Fruit fly (Drosophila melanogaster): ENCODE measurements around the gene Mtp.

Gene Mtp

DNA sequence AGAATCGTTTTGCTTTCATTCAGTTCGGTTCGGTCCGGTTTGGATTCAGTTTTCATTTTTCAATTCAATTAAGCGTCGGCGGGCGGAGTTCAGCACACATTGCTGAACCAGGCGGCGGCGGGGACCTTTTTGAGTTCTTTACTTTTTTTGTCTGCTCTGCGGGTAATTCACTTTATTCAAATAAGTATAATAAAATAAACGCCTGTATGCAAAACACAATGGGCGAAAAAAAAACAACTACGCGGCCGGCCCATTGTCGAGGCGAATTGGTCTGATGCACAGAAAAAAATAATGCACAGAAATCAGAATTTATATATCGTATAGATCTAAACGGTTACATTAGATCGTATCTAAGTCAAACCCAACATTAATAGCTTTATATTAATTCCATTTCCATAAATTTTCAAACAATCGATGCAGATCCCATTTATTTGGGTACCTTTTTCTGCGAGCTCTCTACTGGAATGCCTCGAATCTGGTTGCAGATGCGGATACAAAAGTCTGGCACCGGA is 9.8 kb downstream of the Mtp start (continued):
- peak; percentile 20 for TF ChIP-seq CG9139 (GFP tag; optimal IDR thresholded peaks at IDR 0.05)
- TF ChIP-seq ss (GFP tag; optimal IDR thresholded peaks at IDR 0.05), result peak; percentile 43 to 77
- peak; percentile 42 for TF ChIP-seq CG32006 (GFP tag; optimal IDR thresholded peaks at IDR 0.05)
- peak; percentile 77 for TF ChIP-seq Eip75B (GFP tag; optimal IDR thresholded peaks at IDR 0.05)
- peak; percentile 58 for TF ChIP-seq achi (GFP tag; optimal IDR thresholded peaks at IDR 0.05)
- TF ChIP-seq eg (GFP tag; IDR thresholded peaks at IDR 0.05), result peak; percentile 64; the same call in 2 of the 3 replicates
- TF ChIP-seq CG34406 (GFP tag; optimal IDR thresholded peaks at IDR 0.05), result peak; percentile 76
- peak; percentile 48 for TF ChIP-seq Ets21C (GFP tag; optimal IDR thresholded peaks at IDR 0.05)
- peak; percentile 78 for TF ChIP-seq Met (GFP tag; optimal IDR thresholded peaks at IDR 0.05)
- TF ChIP-seq fd59A (GFP tag; optimal IDR thresholded peaks at IDR 0.05), result peak; percentile 33
- peak; percentile 63 for TF ChIP-seq CG6163 (GFP tag; IDR thresholded peaks at IDR 0.05)
- TF ChIP-seq dsx (GFP tag; optimal IDR thresholded peaks at IDR 0.05; ENCODE audit: poor library complexity, severe bottlenecking), result peak; percentile 24
- TF ChIP-seq cyc (GFP tag; optimal IDR thresholded peaks at IDR 0.05), result peak; percentile 47
- TF ChIP-seq CG8319 (GFP tag; optimal IDR thresholded peaks at IDR 0.05), result peak; percentile 77
- TF ChIP-seq salr (GFP tag; optimal IDR thresholded peaks at IDR 0.05), result peak in 1 of 2 experiments; percentile 44
- TF ChIP-seq CG6854 (GFP tag; optimal IDR thresholded peaks at IDR 0.05), result no peak
- TF ChIP-seq CG11902 (GFP tag; optimal IDR thresholded peaks at IDR 0.05), result peak; percentile 45
- peak; percentile 73 for TF ChIP-seq CG11762 (GFP tag; optimal IDR thresholded peaks at IDR 0.05; ENCODE audit: insufficient read depth)
- TF ChIP-seq CG4318 (GFP tag; optimal IDR thresholded peaks at IDR 0.05), result no peak
- peak; percentile 65 for TF ChIP-seq lz (GFP tag; optimal IDR thresholded peaks at IDR 0.05)
- no peak for TF ChIP-seq Gug (GFP tag; IDR thresholded peaks at IDR 0.05)
- TF ChIP-seq topi (GFP tag; optimal IDR thresholded peaks at IDR 0.05), result peak; percentile 70
- TF ChIP-seq spab (GFP tag; optimal IDR thresholded peaks at IDR 0.05), result peak; percentile 75

DNA sequence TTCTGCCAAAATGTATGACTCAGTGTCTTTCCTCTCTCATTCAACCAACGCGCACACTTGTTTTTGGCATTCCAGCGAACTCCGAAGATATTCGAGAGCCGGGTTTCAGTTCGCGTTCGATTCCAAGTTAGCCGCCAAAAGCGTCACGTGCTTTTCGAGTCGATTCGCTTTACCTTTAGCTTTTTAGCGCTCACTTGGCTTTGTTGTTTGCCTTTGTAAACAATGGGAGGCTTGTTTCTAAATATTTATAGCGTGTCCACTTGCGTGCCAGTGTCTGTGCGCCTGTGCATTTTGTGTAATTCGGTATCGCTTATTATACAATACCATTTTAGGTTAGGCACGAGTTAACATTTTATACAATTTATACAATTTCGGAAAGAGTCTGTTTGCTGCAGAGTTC is 11.3 kb downstream of the Mtp start:
- TF ChIP-seq Sox15 (GFP tag; optimal IDR thresholded peaks at IDR 0.05), result no peak
- TF ChIP-seq CG6163 (GFP tag; IDR thresholded peaks at IDR 0.05), result no peak
- no peak for TF ChIP-seq Hr39 (GFP tag; optimal IDR thresholded peaks at IDR 0.05)
- TF ChIP-seq Eip78C (GFP tag), result peak; percentile 60
- TF ChIP-seq salr (GFP tag; optimal IDR thresholded peaks at IDR 0.05), result no peak
- TF ChIP-seq CG3032 (tag; optimal IDR thresholded peaks at IDR 0.05), result no peak
- TF ChIP-seq acj6 (GFP tag; optimal IDR thresholded peaks at IDR 0.05), result no peak
- TF ChIP-seq Sox102F (GFP tag; optimal IDR thresholded peaks at IDR 0.05), result peak; percentile 19
- no peak for TF ChIP-seq CG10669 (GFP tag; optimal IDR thresholded peaks at IDR 0.05)
- no peak for TF ChIP-seq CG15336 (GFP tag; IDR thresholded peaks at IDR 0.05)
- TF ChIP-seq Ets96B (tag; optimal IDR thresholded peaks at IDR 0.05), result no peak
- TF ChIP-seq fkh (GFP tag; optimal IDR thresholded peaks at IDR 0.05), result peak; percentile 76
- TF ChIP-seq eg (GFP tag; IDR thresholded peaks at IDR 0.05), result 0 out of 3 replicates have a peak, but pooled peaks have one; percentile 14
- no peak for TF ChIP-seq CG6854 (GFP tag; optimal IDR thresholded peaks at IDR 0.05)
- TF ChIP-seq vri (GFP tag; optimal IDR thresholded peaks at IDR 0.05), result peak; percentile 63
- no peak for TF ChIP-seq CG10631 (GFP tag; optimal IDR thresholded peaks at IDR 0.05)
- peak; percentile 1 for TF ChIP-seq Eip93F (GFP tag; optimal IDR thresholded peaks at IDR 0.05)
- TF ChIP-seq Met (GFP tag; optimal IDR thresholded peaks at IDR 0.05), result no peak
- no peak for TF ChIP-seq CG9139 (GFP tag; optimal IDR thresholded peaks at IDR 0.05)

DNA sequence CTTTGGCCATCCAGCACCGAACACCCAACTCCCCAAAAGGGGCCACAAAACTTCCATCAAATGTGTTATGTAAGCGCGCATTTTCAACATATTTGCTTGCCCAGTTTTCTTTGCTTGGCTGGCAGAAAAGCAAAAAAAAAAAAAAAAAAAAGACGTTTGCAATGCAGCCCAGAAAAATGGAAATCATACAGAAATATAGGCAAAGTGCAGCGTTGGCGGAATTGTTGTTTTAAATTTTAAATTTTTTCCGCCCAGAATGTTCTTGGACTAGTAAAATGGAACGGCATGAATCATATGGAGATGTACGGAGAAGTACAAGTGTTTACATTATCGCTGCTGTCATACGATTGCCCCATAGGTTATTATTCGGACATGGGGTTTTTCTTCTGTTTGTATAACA is 13.4 kb downstream of the Mtp start:
- TF ChIP-seq Eip78C (GFP tag) (no peak), cyc (GFP tag; optimal IDR thresholded peaks at IDR 0.05) (no peak), spab (GFP tag; optimal IDR thresholded peaks at IDR 0.05) (no peak), Blimp-1 (GFP tag; optimal IDR thresholded peaks at IDR 0.05) (no peak), Eip93F (GFP tag; optimal IDR thresholded peaks at IDR 0.05) (no peak), Sox14 (GFP tag; optimal IDR thresholded peaks at IDR 0.05) (no peak), CG3032 (tag; optimal IDR thresholded peaks at IDR 0.05) (no peak), CG16779 (tag; optimal IDR thresholded peaks at IDR 0.05) (no peak)

All from whole organism, prepupa.